Worm (Caenorhabditis elegans) whole organism, young adult: ENCODE data around the gene R09H10.5.

ENCODE experiments used
- Y53G8AR.9 ChIP-seq: fragments of 200-800 bp; sonication (Bioruptor generic); conservative IDR thresholded peaks from 2 replicates; pipeline ENCODE4 v1.3.6; 2022; ENCODE audit warnings: missing genetic modification reagents, missing genetic modification characterization, missing compliant biosample characterization
- ceh-40 ChIP-seq: fragments of 200-800 bp; sonication (Bioruptor generic); IDR thresholded peaks from 2 replicates; pipeline ENCODE4 v1.3.6; 2022; ENCODE audit warnings: missing genetic modification characterization, missing compliant biosample characterization
- madf-8 ChIP-seq: fragments of 200-800 bp; sonication (Bioruptor generic); conservative IDR thresholded peaks from 2 replicates; pipeline ENCODE4 v1.3.6; 2022; ENCODE audit warnings: missing genetic modification reagents, missing genetic modification characterization, missing compliant biosample characterization

The R09H10.5 gene

DNA sequence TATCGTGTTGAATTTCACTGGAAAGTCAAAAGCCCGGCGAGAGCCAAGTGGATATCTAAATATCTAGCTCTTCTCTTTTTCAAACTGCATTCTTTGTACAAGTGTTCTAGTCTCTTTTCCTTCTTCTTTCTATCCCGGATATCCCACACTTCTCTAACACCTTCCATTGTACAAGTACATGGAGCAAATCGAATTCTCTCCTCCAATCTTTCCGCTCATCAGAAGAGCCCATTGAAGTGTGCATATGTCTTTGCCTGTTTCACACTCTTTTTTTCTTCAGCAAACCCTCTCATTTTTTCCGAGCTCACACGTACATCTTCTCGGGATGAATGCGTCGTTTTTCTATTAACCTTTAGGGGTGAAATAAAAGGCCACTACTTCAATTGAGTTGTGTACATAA, 55.2 kb downstream of the R09H10.5 start:
- no peak for TF ChIP-seq madf-8 (GFP tag; lab: Robert Waterston, UW)
- no peak for TF ChIP-seq ceh-40
- no peak for TF ChIP-seq Y53G8AR.9 (GFP tag; lab: Robert Waterston, UW)
